Worm (Caenorhabditis elegans) whole organism, L3 larva: ENCODE data around the gene irld-14.

Experiments
- ama-1 ChIP-seq: fragments of 150-350 bp; optimal IDR thresholded peaks from 2 replicates; lab custom pipeline; 2018
- ceh-28 ChIP-seq: fragments of 150-350 bp; optimal IDR thresholded peaks from 2 replicates; lab custom pipeline; 2014; ENCODE audit warnings: missing biosample characterization, missing genetic modification reagents, missing genetic modification characterization
- ceh-82 ChIP-seq: fragments of 150-350 bp; optimal IDR thresholded peaks from 2 replicates; lab custom pipeline; 2014; ENCODE audit warnings: missing biosample characterization, missing genetic modification characterization
- egl-27 ChIP-seq: sonication (generic microtip); optimal IDR thresholded peaks from 4 replicates; lab custom pipeline; 2017; ENCODE audit warnings: missing biosample characterization, missing genetic modification reagents, missing genetic modification characterization
- lin-39 ChIP-seq: fragments of 150-350 bp; optimal IDR thresholded peaks from 2 replicates; lab custom pipeline; 2018; ENCODE audit warnings: missing biosample characterization, missing genetic modification reagents, missing genetic modification characterization
- nfya-1 ChIP-seq: sonication (generic microtip); optimal IDR thresholded peaks from 2 replicates; lab custom pipeline; 2017; ENCODE audit warnings: missing genetic modification characterization, mild to moderate bottlenecking, missing compliant biosample characterization, antibody characterized with exemption, moderate library complexity; ENCODE audit not compliant: insufficient read depth
- nhr-11 ChIP-seq: fragments of 150-350 bp; optimal IDR thresholded peaks from 2 replicates; lab custom pipeline; 2014; ENCODE audit warnings: missing biosample characterization, missing genetic modification characterization
- nhr-12 ChIP-seq: fragments of 150-350 bp; optimal IDR thresholded peaks from 2 replicates; lab custom pipeline; 2014; ENCODE audit warnings: missing biosample characterization, missing genetic modification characterization
- nhr-77 ChIP-seq: fragments of 150-350 bp; optimal IDR thresholded peaks from 2 replicates; lab custom pipeline; 2014; ENCODE audit warnings: missing biosample characterization, missing genetic modification characterization
- skn-1 ChIP-seq: fragments of 150-350 bp; optimal IDR thresholded peaks from 2 replicates; lab custom pipeline; 2014; ENCODE audit warnings: missing biosample characterization, missing genetic modification characterization
- snpc-4 ChIP-seq: fragments of 150-350 bp; optimal IDR thresholded peaks from 2 replicates; lab custom pipeline; 2014; ENCODE audit warnings: missing biosample characterization, missing genetic modification characterization
- unc-62 ChIP-seq: fragments of 150-350 bp; sonication (generic microtip); optimal IDR thresholded peaks from 4 replicates; lab custom pipeline; 2014; ENCODE audit warnings: missing biosample characterization, missing genetic modification reagents, missing genetic modification characterization

DNA sequence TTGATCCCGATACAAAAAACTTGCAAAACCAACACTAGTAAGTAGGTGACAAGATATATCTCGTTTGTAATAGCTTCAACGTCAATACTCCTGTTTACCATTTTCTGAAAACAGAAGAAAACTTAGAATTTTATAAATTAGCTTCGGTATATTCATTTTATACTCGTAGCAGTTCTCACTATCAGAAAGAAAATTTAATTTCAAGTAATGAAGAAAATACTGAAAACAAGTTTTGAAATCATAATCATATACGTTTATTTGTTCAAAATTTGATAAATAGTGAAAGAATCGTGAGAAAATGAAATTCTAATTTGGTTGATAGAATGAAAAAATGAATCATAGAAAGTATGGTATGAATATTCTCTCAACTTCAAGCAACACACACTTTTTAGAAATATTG lies 41.7 kb upstream of the irld-14 start, which contains the start of gene C30G7.5:
- TF ChIP-seq ama-1 (no peak), nhr-77 (tag; lab: Kevin White, UChicago) (no peak), nhr-12 (tag; lab: Kevin White, UChicago) (no peak), lin-39 (no peak), skn-1 (tag; lab: Kevin White, UChicago) (no peak), nfya-1 (tag; lab: Kevin White, UChicago) (no peak), ceh-82 (tag; lab: Kevin White, UChicago) (no peak), egl-27 (tag; lab: Kevin White, UChicago) (no peak), unc-62 (no peak), nhr-11 (tag; lab: Kevin White, UChicago) (no peak), snpc-4 (tag; lab: Kevin White, UChicago) (no peak), ceh-28 (tag; lab: Kevin White, UChicago) (no peak)
